Worm (Caenorhabditis elegans) whole organism, L4 larva: ENCODE results near the gene F15B9.6.

Source experiments
- ZK546.5 ChIP-seq, 2 experiments: sonication (generic microtip); optimal IDR thresholded peaks; 2 replicates each; lab custom pipeline; 2017; ENCODE audit warnings: missing biosample characterization in 2 of 2, missing genetic modification characterization in 2 of 2
- daf-12 ChIP-seq: fragments of 150-350 bp; optimal IDR thresholded peaks from 2 replicates; lab custom pipeline; 2014; ENCODE audit warnings: missing biosample characterization, missing genetic modification reagents, missing genetic modification characterization
- lsy-2 ChIP-seq, 2 experiments: fragments of 150-350 bp in 1 of 2; sonication (generic microtip) in 1 of 2; optimal IDR thresholded peaks; 2 replicates each; lab custom pipeline; 2014 to 2017; ENCODE audit warnings: missing biosample characterization in 2 of 2, missing genetic modification characterization in 2 of 2
- nhr-237 ChIP-seq: sonication (generic microtip); optimal IDR thresholded peaks from 2 replicates; lab custom pipeline; 2017; ENCODE audit warnings: missing biosample characterization, missing genetic modification characterization
- unc-39 ChIP-seq: sonication (generic microtip); optimal IDR thresholded peaks from 2 replicates; lab custom pipeline; 2017; ENCODE audit warnings: missing biosample characterization, missing genetic modification characterization
- ztf-11 ChIP-seq: fragments of 150-350 bp; optimal IDR thresholded peaks from 2 replicates; lab custom pipeline; 2014; ENCODE audit warnings: missing biosample characterization, missing genetic modification characterization

ce11 chrV:13025283-13025682, 11.3 kb downstream of the F15B9.6 start:
- TF ChIP-seq unc-39 (tag; lab: Kevin White, UChicago) (no peak), daf-12 (tag; lab: Kevin White, UChicago) (no peak), lsy-2 (tag; optimal IDR thresholded peaks at IDR 0.05; lab: Kevin White, UChicago) (no peak), ZK546.5 (tag; optimal IDR thresholded peaks at IDR 0.05; lab: Kevin White, UChicago) (no peak), nhr-237 (tag; lab: Kevin White, UChicago) (no peak), ztf-11 (tag; lab: Kevin White, UChicago) (no peak)
